Fruit fly (Drosophila melanogaster) whole organism, embryonic: ENCODE data around the gene Ids.

ENCODE experiments used
- BEAF-32 ChIP-seq: fragments of 200-800 bp; sonication (Bioruptor generic); optimal IDR thresholded peaks from 3 replicates; lab custom pipeline; 2017; ENCODE audit warnings: missing biosample characterization, missing genetic modification characterization, mild to moderate bottlenecking, moderate library complexity, missing genetic modification reagents
- CG10462 ChIP-seq: fragments of 200-800 bp; sonication (Bioruptor generic); optimal IDR thresholded peaks from 2 replicates; lab custom pipeline; 2016; ENCODE audit warnings: missing biosample characterization, missing genetic modification characterization
- CG11504 ChIP-seq: fragments of 200-800 bp; sonication (Bioruptor generic); optimal IDR thresholded peaks from 3 replicates; lab custom pipeline; 2019; ENCODE audit warnings: missing biosample characterization, mild to moderate bottlenecking, missing genetic modification characterization, moderate library complexity
- CG12236 ChIP-seq: fragments of 200-800 bp; sonication (Bioruptor generic); optimal IDR thresholded peaks from 2 replicates; lab custom pipeline; 2016; ENCODE audit warnings: missing biosample characterization, missing genetic modification characterization
- CG12942 ChIP-seq: fragments of 200-800 bp; sonication (Bioruptor generic); optimal IDR thresholded peaks from 3 replicates; lab custom pipeline; 2016; ENCODE audit warnings: missing biosample characterization, missing genetic modification characterization
- CG14710 ChIP-seq: fragments of 200-800 bp; sonication (Bioruptor generic); optimal IDR thresholded peaks from 3 replicates; lab custom pipeline; 2019; ENCODE audit warnings: missing biosample characterization, mild to moderate bottlenecking, missing genetic modification characterization, moderate library complexity
- CG14860 ChIP-seq: fragments of 200-800 bp; sonication (Bioruptor generic); IDR thresholded peaks from 3 replicates; pipeline ENCODE4 v1.3.6; 2022; ENCODE audit warnings: missing biosample characterization, missing genetic modification characterization; ENCODE audit not compliant: partially characterized antibody
- CG14965 ChIP-seq: fragments of 200-800 bp; sonication (Bioruptor generic); optimal IDR thresholded peaks from 2 replicates; lab custom pipeline; 2016; ENCODE audit warnings: missing biosample characterization, missing genetic modification characterization, borderline replicate concordance
- CG17385 ChIP-seq: fragments of 200-800 bp; sonication (Bioruptor generic); optimal IDR thresholded peaks from 3 replicates; lab custom pipeline; 2018; ENCODE audit warnings: missing biosample characterization, mild to moderate bottlenecking, missing genetic modification characterization
- CG1792 ChIP-seq: fragments of 200-800 bp; sonication (Bioruptor generic); optimal IDR thresholded peaks from 2 replicates; lab custom pipeline; 2016; ENCODE audit warnings: missing biosample characterization, missing genetic modification characterization
- CG2129 ChIP-seq: fragments of 200-800 bp; sonication (Bioruptor generic); IDR thresholded peaks from 2 replicates; pipeline ENCODE4 v1.3.6; 2022; ENCODE audit warnings: missing biosample characterization, missing genetic modification characterization; ENCODE audit not compliant: partially characterized antibody
- CG2875 ChIP-seq: fragments of 200-800 bp; sonication (Bioruptor generic); optimal IDR thresholded peaks from 2 replicates; lab custom pipeline; 2017; ENCODE audit warnings: missing biosample characterization, mild to moderate bottlenecking, missing genetic modification characterization, missing genetic modification reagents
- CG4617 ChIP-seq: fragments of 200-800 bp; sonication (Bioruptor generic); optimal IDR thresholded peaks from 3 replicates; lab custom pipeline; 2016; ENCODE audit warnings: missing biosample characterization, missing genetic modification characterization, borderline replicate concordance
- CG5953 ChIP-seq: fragments of 200-800 bp; sonication (Bioruptor generic); IDR thresholded peaks from 2 replicates; pipeline ENCODE4 v1.3.6; 2022; ENCODE audit warnings: missing biosample characterization, missing genetic modification characterization
- CG6272 ChIP-seq: fragments of 200-800 bp; sonication (Bioruptor generic); IDR thresholded peaks from 2 replicates; pipeline ENCODE4 v1.3.6; 2022; ENCODE audit warnings: missing biosample characterization, missing genetic modification characterization
- CG7357 ChIP-seq: fragments of 200-800 bp; sonication (Bioruptor generic); IDR thresholded peaks from 3 replicates; pipeline ENCODE4 v1.3.6; 2022; ENCODE audit warnings: missing biosample characterization, missing genetic modification characterization
- CG7372 ChIP-seq: fragments of 200-800 bp; sonication (Bioruptor generic); IDR thresholded peaks from 2 replicates; pipeline ENCODE4 v1.3.6; 2022; ENCODE audit warnings: missing biosample characterization, missing genetic modification characterization
- CG7745 ChIP-seq: fragments of 200-800 bp; sonication (Bioruptor generic); optimal IDR thresholded peaks from 2 replicates; lab custom pipeline; 2018; ENCODE audit warnings: missing biosample characterization, mild to moderate bottlenecking, missing genetic modification characterization, moderate library complexity
- CG8089 ChIP-seq: fragments of 200-800 bp; sonication (Bioruptor generic); optimal IDR thresholded peaks from 3 replicates; lab custom pipeline; 2016; ENCODE audit warnings: missing biosample characterization, missing genetic modification characterization
- CG9437 ChIP-seq: fragments of 200-800 bp; sonication (Bioruptor generic); optimal IDR thresholded peaks from 2 replicates; lab custom pipeline; 2018; ENCODE audit warnings: missing biosample characterization, mild to moderate bottlenecking, missing genetic modification characterization
- Chrac-16 ChIP-seq: fragments of 200-800 bp; sonication (Bioruptor generic); optimal IDR thresholded peaks from 3 replicates; lab custom pipeline; 2016; ENCODE audit warnings: missing biosample characterization, missing genetic modification characterization
- Dek ChIP-seq: fragments of 200-800 bp; sonication (Bioruptor generic); optimal IDR thresholded peaks from 3 replicates; lab custom pipeline; 2019; ENCODE audit warnings: missing biosample characterization, mild to moderate bottlenecking, missing genetic modification characterization, moderate library complexity
- Dfd ChIP-seq, 2 experiments: fragments of >200 bp; optimal IDR thresholded peaks; 2 replicates each; lab custom pipeline; 2017; ENCODE audit warnings: missing biosample characterization in 2 of 2, missing genetic modification characterization in 2 of 2
- Dip3 ChIP-seq: fragments of 200-800 bp; sonication (Bioruptor generic); optimal IDR thresholded peaks from 3 replicates; lab custom pipeline; 2016; ENCODE audit warnings: missing biosample characterization, missing genetic modification characterization
- Doc2 ChIP-seq: fragments of 200-800 bp; sonication (Bioruptor generic); IDR thresholded peaks from 2 replicates; pipeline ENCODE4 v1.3.6; 2022; ENCODE audit warnings: missing biosample characterization, missing genetic modification characterization
- HLH3B ChIP-seq: fragments of 200-800 bp; sonication (Bioruptor generic); IDR thresholded peaks from 2 replicates; pipeline ENCODE4 v1.3.6; 2022; ENCODE audit warnings: missing biosample characterization, missing genetic modification characterization
- MBD-R2 ChIP-seq: fragments of 200-800 bp; sonication (Bioruptor generic); IDR thresholded peaks from 2 replicates; pipeline ENCODE4 v1.3.6; 2022; ENCODE audit warnings: missing biosample characterization, missing genetic modification characterization
- MTF-1 ChIP-seq: fragments of 200-800 bp; sonication (Bioruptor generic); optimal IDR thresholded peaks from 2 replicates; lab custom pipeline; 2018; ENCODE audit warnings: missing biosample characterization, mild to moderate bottlenecking, missing genetic modification characterization, borderline replicate concordance
- Nf-YA ChIP-seq: fragments of 200-800 bp; sonication (Bioruptor generic); IDR thresholded peaks from 2 replicates; pipeline ENCODE4 v1.3.6; 2022; ENCODE audit warnings: missing biosample characterization, missing genetic modification characterization
- Pdp1 ChIP-seq, 2 experiments: fragments of 200-800 bp; sonication (Bioruptor generic); optimal IDR thresholded peaks; 3 replicates each; lab custom pipeline; 2016; ENCODE audit warnings: missing biosample characterization in 2 of 2, missing genetic modification characterization in 2 of 2, mild to moderate bottlenecking in 1 of 2, moderate library complexity in 1 of 2
- Ssrp ChIP-seq: fragments of 200-800 bp; sonication (Bioruptor generic); optimal IDR thresholded peaks from 2 replicates; lab custom pipeline; 2018; ENCODE audit warnings: missing biosample characterization, mild to moderate bottlenecking, missing genetic modification characterization, moderate library complexity
- Xbp1 ChIP-seq: fragments of 200-800 bp; sonication (Bioruptor generic); optimal IDR thresholded peaks from 3 replicates; lab custom pipeline; 2016; ENCODE audit warnings: missing biosample characterization, mild to moderate bottlenecking, missing genetic modification characterization
- aop ChIP-seq: fragments of 200-800 bp; sonication (Bioruptor generic); IDR thresholded peaks from 2 replicates; pipeline ENCODE4 v1.3.6; 2022; ENCODE audit warnings: missing biosample characterization, missing genetic modification characterization
- dmrt99B ChIP-seq: fragments of 200-800 bp; sonication (Bioruptor generic); optimal IDR thresholded peaks from 2 replicates; lab custom pipeline; 2018; ENCODE audit warnings: missing biosample characterization, mild to moderate bottlenecking, missing genetic modification characterization, moderate library complexity
- gfzf ChIP-seq: fragments of 200-800 bp; sonication (Bioruptor generic); optimal IDR thresholded peaks from 2 replicates; lab custom pipeline; 2016; ENCODE audit warnings: missing biosample characterization, mild to moderate bottlenecking, missing genetic modification characterization, moderate library complexity
- gsb ChIP-seq: fragments of 200-800 bp; sonication (Bioruptor generic); IDR thresholded peaks from 2 replicates; pipeline ENCODE4 v1.3.6; 2022; ENCODE audit warnings: missing biosample characterization, missing genetic modification characterization
- rib ChIP-seq: fragments of 200-800 bp; sonication (Bioruptor generic); IDR thresholded peaks from 2 replicates; pipeline ENCODE4 v1.3.6; 2022; ENCODE audit warnings: missing biosample characterization, missing genetic modification characterization
- schlank ChIP-seq: fragments of 200-800 bp; sonication (Bioruptor generic); optimal IDR thresholded peaks from 2 replicates; lab custom pipeline; 2018; ENCODE audit warnings: missing biosample characterization, mild to moderate bottlenecking, missing genetic modification characterization
- scrt ChIP-seq: fragments of 200-800 bp; sonication (Bioruptor generic); optimal IDR thresholded peaks from 2 replicates; lab custom pipeline; 2018; ENCODE audit warnings: missing biosample characterization, mild to moderate bottlenecking, missing genetic modification characterization, moderate library complexity
- slbo ChIP-seq: fragments of 200-800 bp; sonication (Bioruptor generic); IDR thresholded peaks from 2 replicates; pipeline ENCODE4 v1.3.6; 2022; ENCODE audit warnings: missing biosample characterization, missing genetic modification characterization
- sqz ChIP-seq: fragments of 200-800 bp; sonication (Bioruptor generic); optimal IDR thresholded peaks from 3 replicates; lab custom pipeline; 2018; ENCODE audit warnings: missing biosample characterization, mild to moderate bottlenecking, missing genetic modification characterization
- sug ChIP-seq: fragments of 200-800 bp; optimal IDR thresholded peaks from 2 replicates; lab custom pipeline; 2019; ENCODE audit warnings: missing biosample characterization, mild to moderate bottlenecking, missing genetic modification characterization, moderate library complexity
- toy ChIP-seq: fragments of 200-800 bp; sonication (Bioruptor generic); IDR thresholded peaks from 2 replicates; pipeline ENCODE4 v1.3.6; 2022; ENCODE audit warnings: missing biosample characterization, missing genetic modification characterization
- unpg ChIP-seq: fragments of 200-800 bp; sonication (Bioruptor generic); optimal IDR thresholded peaks from 3 replicates; lab custom pipeline; 2018; ENCODE audit warnings: missing biosample characterization, mild to moderate bottlenecking, missing genetic modification characterization, moderate library complexity
- wek ChIP-seq: fragments of 200-800 bp; sonication (Bioruptor generic); optimal IDR thresholded peaks from 3 replicates; lab custom pipeline; 2018; ENCODE audit warnings: missing biosample characterization, mild to moderate bottlenecking, missing genetic modification characterization, moderate library complexity
- z ChIP-seq: fragments of 200-800 bp; sonication (Bioruptor generic); IDR thresholded peaks from 3 replicates; pipeline ENCODE4 v1.3.6; 2022; ENCODE audit warnings: missing biosample characterization, missing genetic modification characterization
- zen ChIP-seq: fragments of 200-800 bp; sonication (Bioruptor generic); optimal IDR thresholded peaks from 3 replicates; lab custom pipeline; 2018; ENCODE audit warnings: missing biosample characterization, mild to moderate bottlenecking, missing genetic modification characterization, moderate library complexity
- zen2 ChIP-seq: fragments of 200-800 bp; sonication (Bioruptor generic); IDR thresholded peaks from 3 replicates; pipeline ENCODE4 v1.3.6; 2022; ENCODE audit warnings: missing biosample characterization, missing genetic modification characterization; ENCODE audit not compliant: partially characterized antibody
- zf30C ChIP-seq: fragments of 200-800 bp; sonication (Bioruptor generic); optimal IDR thresholded peaks from 3 replicates; lab custom pipeline; 2018; ENCODE audit warnings: missing biosample characterization, mild to moderate bottlenecking, missing genetic modification characterization

Gene Ids

DNA sequence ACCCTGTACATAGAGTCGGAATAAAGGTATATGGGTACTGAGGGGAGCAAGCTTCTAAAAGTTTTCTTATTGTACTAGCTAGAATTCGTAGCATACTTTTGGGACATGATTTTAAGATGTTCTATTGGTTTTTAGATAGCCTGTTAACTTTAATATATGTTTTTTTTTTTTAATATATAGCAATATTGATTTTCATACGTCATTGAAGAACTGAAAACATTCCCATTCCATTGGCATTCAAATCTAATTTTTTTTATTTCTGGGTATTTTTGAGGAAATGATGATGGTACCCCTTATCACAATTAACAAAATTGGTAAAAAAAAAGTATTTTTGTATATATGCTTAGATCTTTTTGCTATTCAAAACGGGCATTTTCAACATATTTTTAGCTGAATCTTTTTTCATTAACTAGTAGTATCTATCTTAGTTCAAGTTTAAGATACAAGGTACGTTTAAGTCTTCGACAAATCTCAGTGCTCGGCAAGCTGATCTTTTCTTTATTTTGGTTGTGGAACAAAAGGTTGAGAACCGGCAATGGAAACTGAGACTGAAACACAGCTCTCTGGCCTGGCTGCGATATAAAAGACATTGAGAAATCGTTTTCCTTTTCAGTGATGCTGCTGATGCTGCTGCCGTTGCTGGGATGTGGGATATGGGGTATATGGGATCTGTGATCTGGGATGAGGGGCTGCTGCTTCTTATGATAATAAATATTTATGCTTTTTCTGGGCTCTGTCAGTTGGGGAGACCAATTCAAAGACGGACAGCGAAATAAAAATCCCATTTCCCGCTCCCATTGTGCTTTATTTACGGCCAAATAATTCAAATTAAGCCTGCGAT, 6.7 kb downstream of the Ids start (continued):
- TF ChIP-seq Doc2 (GFP tag; lab: Robert Waterston, UW) (no peak), CG11504 (peak; percentile 70), gfzf (GFP tag; lab: Kevin White, UChicago) (no peak), gsb (GFP tag; lab: Robert Waterston, UW) (no peak), CG14965 (GFP tag; lab: Kevin White, UChicago) (no peak), Dek (tag; lab: Kevin White, UChicago) (no peak), sug (tag; lab: Kevin White, UChicago) (no peak), toy (no peak), scrt (no peak), BEAF-32 (GFP tag; lab: Kevin White, UChicago) (no peak), CG7372 (no peak), CG8089 (no peak), MTF-1 (no peak), CG2129 (no peak), CG5953 (GFP tag; lab: Robert Waterston, UW) (no peak), CG1792 (GFP tag; lab: Kevin White, UChicago) (no peak), Xbp1 (GFP tag; lab: Kevin White, UChicago) (peak; percentile 36), CG2875 (GFP tag; lab: Kevin White, UChicago) (no peak), MBD-R2 (no peak; the same call in 1 of the 2 replicates), Dip3 (GFP tag; lab: Kevin White, UChicago) (no peak), zen (tag; lab: Kevin White, UChicago) (no peak), rib (GFP tag; lab: Robert Waterston, UW) (no peak), CG14710 (tag; lab: Kevin White, UChicago) (peak; percentile 58), Pdp1 (GFP tag; optimal IDR thresholded peaks at IDR 0.05; lab: Kevin White, UChicago) (no peak), CG6272 (no peak), wek (no peak), HLH3B (GFP tag; lab: Robert Waterston, UW) (peak; percentile 18; the same call in 1 of the 2 replicates), z (GFP tag; lab: Robert Waterston, UW) (no peak), CG14860 (GFP tag; lab: Robert Waterston, UW) (no peak), Dfd (GFP tag; optimal IDR thresholded peaks at IDR 0.05; lab: Kevin White, UChicago) (no peak), CG4617 (no peak), dmrt99B (peak; percentile 57), Chrac-16 (GFP tag; lab: Kevin White, UChicago) (peak; percentile 52), aop (no peak), CG17385 (GFP tag; lab: Kevin White, UChicago) (peak; percentile 25), CG12236 (GFP tag; lab: Kevin White, UChicago) (no peak), CG9437 (GFP tag; lab: Kevin White, UChicago) (peak; percentile 64), unpg (GFP tag; lab: Kevin White, UChicago) (peak; percentile 3), CG10462 (peak; percentile 41), CG7745 (no peak), CG7357 (GFP tag; lab: Robert Waterston, UW) (no peak), zen2 (GFP tag; lab: Robert Waterston, UW) (no peak), sqz (GFP tag; lab: Kevin White, UChicago) (peak; percentile 38), slbo (peak; percentile 51), schlank (tag; lab: Kevin White, UChicago) (no peak), CG12942 (GFP tag; lab: Kevin White, UChicago) (no peak), Ssrp (peak; percentile 67), zf30C (GFP tag; lab: Kevin White, UChicago) (no peak), Nf-YA (no peak)
